Fruit fly (Drosophila melanogaster) whole organism, embryonic: ENCODE results near the gene Acp26Ab.
A peak's percentile ranks its signal among the peaks of the same experiment; 100 is the strongest.

Experiments
- Bdp1 ChIP-seq: fragments of 200-800 bp; sonication (Bioruptor generic); optimal IDR thresholded peaks from 3 replicates; lab custom pipeline; 2016; ENCODE audit warnings: missing biosample characterization, missing genetic modification characterization
- Bteb2 ChIP-seq: fragments of 200-800 bp; sonication (Bioruptor generic); optimal IDR thresholded peaks from 2 replicates; lab custom pipeline; 2016; ENCODE audit warnings: missing biosample characterization, missing genetic modification characterization
- C15 ChIP-seq: fragments of 200-800 bp; sonication (Bioruptor generic); IDR thresholded peaks from 3 replicates; pipeline ENCODE4 v1.3.6; 2022; ENCODE audit warnings: missing biosample characterization, missing genetic modification characterization
- CG10654 ChIP-seq: fragments of 200-800 bp; sonication (Bioruptor generic); optimal IDR thresholded peaks from 2 replicates; lab custom pipeline; 2016; ENCODE audit warnings: missing biosample characterization, missing genetic modification characterization
- CG12942 ChIP-seq: fragments of 200-800 bp; sonication (Bioruptor generic); optimal IDR thresholded peaks from 3 replicates; lab custom pipeline; 2016; ENCODE audit warnings: missing biosample characterization, missing genetic modification characterization
- CG14667 ChIP-seq: fragments of 200-800 bp; sonication (Bioruptor generic); IDR thresholded peaks from 2 replicates; pipeline ENCODE4 v1.3.6; 2022; ENCODE audit warnings: missing biosample characterization, missing genetic modification characterization
- CG14710 ChIP-seq: fragments of 200-800 bp; sonication (Bioruptor generic); optimal IDR thresholded peaks from 3 replicates; lab custom pipeline; 2019; ENCODE audit warnings: missing biosample characterization, mild to moderate bottlenecking, missing genetic modification characterization, moderate library complexity
- CG15269 ChIP-seq: fragments of 200-800 bp; sonication (Bioruptor generic); optimal IDR thresholded peaks from 2 replicates; lab custom pipeline; 2018; ENCODE audit warnings: missing biosample characterization, mild to moderate bottlenecking, missing genetic modification characterization, moderate library complexity
- CG1647 ChIP-seq: fragments of 200-800 bp; sonication (Bioruptor generic); optimal IDR thresholded peaks from 3 replicates; lab custom pipeline; 2016; ENCODE audit warnings: missing biosample characterization, missing genetic modification characterization
- CG16779 ChIP-seq: fragments of 200-800 bp; sonication (Bioruptor generic); IDR thresholded peaks from 2 replicates; pipeline ENCODE4 v1.3.6; 2022; ENCODE audit warnings: missing biosample characterization, missing genetic modification characterization
- CG17612 ChIP-seq: fragments of 200-800 bp; sonication (Bioruptor generic); IDR thresholded peaks from 2 replicates; pipeline ENCODE4 v1.3.6; 2022; ENCODE audit warnings: missing biosample characterization, missing genetic modification characterization
- CG17802 ChIP-seq: fragments of 200-800 bp; sonication (Bioruptor generic); optimal IDR thresholded peaks from 2 replicates; lab custom pipeline; 2018; ENCODE audit warnings: missing biosample characterization, mild to moderate bottlenecking, missing genetic modification characterization, moderate library complexity
- CG2116 ChIP-seq: fragments of 200-800 bp; sonication (Bioruptor generic); optimal IDR thresholded peaks from 3 replicates; lab custom pipeline; 2018; ENCODE audit warnings: missing biosample characterization, mild to moderate bottlenecking, missing genetic modification characterization
- CG2120 ChIP-seq: fragments of 200-800 bp; sonication (Bioruptor generic); optimal IDR thresholded peaks from 3 replicates; lab custom pipeline; 2016; ENCODE audit warnings: missing biosample characterization, missing genetic modification characterization
- CG2678 ChIP-seq: fragments of 200-800 bp; sonication (Bioruptor generic); optimal IDR thresholded peaks from 3 replicates; lab custom pipeline; 2019; ENCODE audit warnings: missing biosample characterization, mild to moderate bottlenecking, missing genetic modification characterization, moderate library complexity
- CG2875 ChIP-seq: fragments of 200-800 bp; sonication (Bioruptor generic); optimal IDR thresholded peaks from 2 replicates; lab custom pipeline; 2017; ENCODE audit warnings: missing biosample characterization, mild to moderate bottlenecking, missing genetic modification characterization, missing genetic modification reagents
- CG2889 ChIP-seq: fragments of 200-800 bp; sonication (Bioruptor generic); IDR thresholded peaks from 3 replicates; pipeline ENCODE4 v1.3.6; 2022; ENCODE audit warnings: missing biosample characterization, missing genetic modification characterization
- CG30403 ChIP-seq: fragments of 200-800 bp; sonication (Bioruptor generic); optimal IDR thresholded peaks from 3 replicates; lab custom pipeline; 2016; ENCODE audit warnings: missing biosample characterization, missing genetic modification characterization
- CG31224 ChIP-seq: fragments of 200-800 bp; sonication (Bioruptor generic); IDR thresholded peaks from 2 replicates; pipeline ENCODE4 v1.3.6; 2022; ENCODE audit warnings: missing biosample characterization, missing genetic modification characterization
- CG31388 ChIP-seq: fragments of 200-800 bp; sonication (Bioruptor generic); optimal IDR thresholded peaks from 2 replicates; lab custom pipeline; 2016; ENCODE audit warnings: missing biosample characterization, missing genetic modification characterization
- CG31441 ChIP-seq: fragments of 200-800 bp; sonication (Bioruptor generic); IDR thresholded peaks from 2 replicates; pipeline ENCODE4 v1.3.6; 2022; ENCODE audit warnings: missing biosample characterization, missing genetic modification characterization
- CG32532 ChIP-seq: fragments of 200-800 bp; sonication (Bioruptor generic); IDR thresholded peaks from 2 replicates; pipeline ENCODE4 v1.3.6; 2022; ENCODE audit warnings: missing biosample characterization, missing genetic modification characterization
- CG4404 ChIP-seq: fragments of 200-800 bp; sonication (Bioruptor generic); IDR thresholded peaks from 2 replicates; pipeline ENCODE4 v1.3.6; 2022; ENCODE audit warnings: missing biosample characterization, missing genetic modification characterization
- CG7556 ChIP-seq: fragments of 200-800 bp; sonication (Bioruptor generic); optimal IDR thresholded peaks from 2 replicates; lab custom pipeline; 2017; ENCODE audit warnings: missing biosample characterization, mild to moderate bottlenecking, missing genetic modification characterization
- CG8944 ChIP-seq: fragments of 200-800 bp; sonication (Bioruptor generic); optimal IDR thresholded peaks from 3 replicates; lab custom pipeline; 2016; ENCODE audit warnings: missing biosample characterization, missing genetic modification characterization
- CoRest ChIP-seq: fragments of 200-800 bp; sonication (Bioruptor generic); optimal IDR thresholded peaks from 3 replicates; lab custom pipeline; 2018; ENCODE audit warnings: missing biosample characterization, mild to moderate bottlenecking, missing genetic modification characterization, moderate library complexity
- Dad ChIP-seq: fragments of 200-800 bp; sonication (Bioruptor generic); optimal IDR thresholded peaks from 3 replicates; lab custom pipeline; 2016; ENCODE audit warnings: missing biosample characterization, missing genetic modification characterization
- Dbx ChIP-seq: fragments of 200-800 bp; sonication (Bioruptor generic); IDR thresholded peaks from 3 replicates; pipeline ENCODE4 v1.3.6; 2022; ENCODE audit warnings: missing biosample characterization, missing genetic modification characterization
- Deaf1 ChIP-seq: fragments of 200-800 bp; optimal IDR thresholded peaks from 3 replicates; lab custom pipeline; 2019; ENCODE audit warnings: missing biosample characterization, mild to moderate bottlenecking, missing genetic modification characterization, moderate library complexity
- Dek ChIP-seq: fragments of 200-800 bp; sonication (Bioruptor generic); optimal IDR thresholded peaks from 3 replicates; lab custom pipeline; 2019; ENCODE audit warnings: missing biosample characterization, mild to moderate bottlenecking, missing genetic modification characterization, moderate library complexity
- E2f1 ChIP-seq: fragments of 200-800 bp; sonication (Bioruptor generic); IDR thresholded peaks from 2 replicates; pipeline ENCODE4 v1.3.6; 2022; ENCODE audit warnings: missing biosample characterization, missing genetic modification characterization
- Jarid2 ChIP-seq: fragments of 200-800 bp; sonication (Bioruptor generic); optimal IDR thresholded peaks from 3 replicates; lab custom pipeline; 2017; ENCODE audit warnings: mild to moderate bottlenecking, missing biosample characterization, missing genetic modification reagents, missing genetic modification characterization
- Opbp ChIP-seq: fragments of 200-800 bp; sonication (Bioruptor generic); IDR thresholded peaks from 3 replicates; pipeline ENCODE4 v1.3.6; 2022; ENCODE audit warnings: missing biosample characterization, missing genetic modification characterization; ENCODE audit not compliant: partially characterized antibody
- PHDP ChIP-seq: fragments of 200-800 bp; sonication (Bioruptor generic); optimal IDR thresholded peaks from 3 replicates; lab custom pipeline; 2018; ENCODE audit warnings: missing biosample characterization, mild to moderate bottlenecking, missing genetic modification characterization, moderate library complexity
- Scr ChIP-seq: fragments of 200-800 bp; sonication (Bioruptor generic); IDR thresholded peaks from 2 replicates; pipeline ENCODE4 v1.3.6; 2022; ENCODE audit warnings: missing biosample characterization, missing genetic modification characterization; ENCODE audit not compliant: partially characterized antibody
- Sox102F ChIP-seq: fragments of 200-800 bp; sonication (Bioruptor generic); optimal IDR thresholded peaks from 2 replicates; lab custom pipeline; 2018; ENCODE audit warnings: missing biosample characterization, mild to moderate bottlenecking, missing genetic modification characterization, moderate library complexity
- Ssrp ChIP-seq: fragments of 200-800 bp; sonication (Bioruptor generic); optimal IDR thresholded peaks from 2 replicates; lab custom pipeline; 2018; ENCODE audit warnings: missing biosample characterization, mild to moderate bottlenecking, missing genetic modification characterization, moderate library complexity
- az2 ChIP-seq: fragments of 200-800 bp; sonication (Bioruptor generic); optimal IDR thresholded peaks from 3 replicates; lab custom pipeline; 2016; ENCODE audit warnings: missing biosample characterization, missing genetic modification characterization
- bsh ChIP-seq, 2 experiments: fragments of 200-800 bp; sonication (Bioruptor generic); optimal IDR thresholded peaks; 2 replicates each; lab custom pipeline; 2017 to 2018; ENCODE audit warnings: mild to moderate bottlenecking in 2 of 2, missing biosample characterization in 2 of 2, missing genetic modification characterization in 2 of 2, moderate library complexity in 1 of 2
- cad ChIP-seq: fragments of >200 bp; optimal IDR thresholded peaks from 2 replicates; lab custom pipeline; 2017; ENCODE audit warnings: missing biosample characterization, missing genetic modification characterization
- dpn ChIP-seq, 2 experiments: fragments of 200-800 bp; sonication (Bioruptor generic); optimal IDR thresholded peaks; 3 replicates each; lab custom pipeline; 2016; ENCODE audit warnings: missing biosample characterization in 2 of 2, missing genetic modification characterization in 2 of 2
- fd102C ChIP-seq: fragments of 200-800 bp; sonication (Bioruptor generic); optimal IDR thresholded peaks from 2 replicates; lab custom pipeline; 2018; ENCODE audit warnings: missing biosample characterization, mild to moderate bottlenecking, missing genetic modification characterization, moderate library complexity
- her ChIP-seq: fragments of 200-800 bp; sonication (Bioruptor generic); optimal IDR thresholded peaks from 2 replicates; lab custom pipeline; 2016; ENCODE audit warnings: missing biosample characterization, missing genetic modification characterization
- odd ChIP-seq: fragments of 200-800 bp; sonication (Bioruptor generic); optimal IDR thresholded peaks from 2 replicates; lab custom pipeline; 2017; ENCODE audit warnings: missing biosample characterization, mild to moderate bottlenecking, missing genetic modification characterization
- pan ChIP-seq, 4 experiments: fragments of >200 bp in 3 of 4; fragments of 200-800 bp in 1 of 4; sonication (Bioruptor generic) in 1 of 4; optimal IDR thresholded peaks in 3 of 4; IDR thresholded peaks in 1 of 4; 2 replicates each; pipeline versions ENCODE4 v1.3.6 to Lab custom; 2017 to 2022; ENCODE audit warnings: missing biosample characterization in 2 of 4, missing genetic modification characterization in 2 of 4, mixed read lengths in 1 of 4
- slou ChIP-seq: fragments of 200-800 bp; sonication (Bioruptor generic); optimal IDR thresholded peaks from 3 replicates; lab custom pipeline; 2016; ENCODE audit warnings: missing biosample characterization, missing genetic modification characterization
- sob ChIP-seq: fragments of 200-800 bp; sonication (Bioruptor generic); IDR thresholded peaks from 2 replicates; pipeline ENCODE4 v1.3.6; 2022; ENCODE audit warnings: missing biosample characterization, missing genetic modification characterization

The Acp26Ab gene

DNA sequence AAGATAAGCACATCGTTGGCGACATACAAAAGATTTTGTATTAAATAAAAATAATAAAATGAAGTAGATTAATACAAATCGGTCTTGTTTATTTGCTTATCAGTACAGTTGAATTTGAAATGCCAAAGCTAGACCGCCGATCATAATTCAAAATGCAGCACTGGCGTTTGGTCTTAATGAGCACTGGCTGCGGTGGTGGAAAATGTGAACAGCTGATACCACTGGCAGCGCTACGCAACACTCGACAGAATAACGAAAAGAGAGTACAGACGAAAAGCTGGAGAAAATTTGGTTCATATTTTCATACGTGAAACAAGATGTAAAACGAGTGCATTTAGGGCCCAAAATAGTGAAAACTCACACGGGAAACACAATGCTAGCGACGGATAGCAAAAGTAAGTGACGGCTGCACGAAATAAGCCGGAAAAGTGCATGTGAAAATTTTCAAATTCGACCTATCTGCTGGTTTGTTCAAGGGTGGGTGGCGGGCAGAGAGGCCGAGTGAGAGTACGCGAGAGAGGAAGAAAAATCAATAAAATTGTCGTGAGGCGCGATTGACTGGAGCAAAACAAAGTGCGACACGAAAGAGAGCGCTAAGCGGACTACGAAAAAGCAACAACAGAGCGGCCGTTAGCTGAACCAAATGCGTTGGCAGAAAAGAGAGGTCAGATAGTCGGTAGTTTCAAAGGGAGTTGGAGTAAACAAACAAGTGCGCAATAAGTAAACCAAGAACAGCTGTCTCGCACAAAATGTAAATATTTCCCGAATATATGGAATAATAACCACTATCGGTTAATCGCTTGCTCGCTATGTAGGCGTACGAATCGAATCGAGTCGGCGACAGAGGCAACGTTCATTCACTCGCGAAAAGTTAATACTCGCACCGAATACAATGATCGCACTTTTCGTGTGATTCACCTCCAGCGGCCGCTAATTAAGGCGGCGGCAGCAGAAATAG lies 14.5 kb upstream of the Acp26Ab start, which contains the start of gene bchs (continued):
- TF ChIP-seq CG31388 (peak; percentile 12), CG1647 (GFP tag; lab: Kevin White, UChicago) (peak; percentile 73), odd (GFP tag; lab: Kevin White, UChicago) (peak; percentile 96), CG30403 (peak; percentile 22), Dbx (GFP tag; lab: Robert Waterston, UW) (peak; percentile 76; the same call in 2 of the 3 replicates), dpn (GFP tag; optimal IDR thresholded peaks at IDR 0.05; lab: Kevin White, UChicago) (peak; percentile 74 to 83), CG7556 (GFP tag; lab: Kevin White, UChicago) (peak; percentile 90), CoRest (tag; lab: Kevin White, UChicago) (peak; percentile 65), PHDP (peak; percentile 92), CG2678 (tag; lab: Kevin White, UChicago) (peak; percentile 90), CG17802 (tag; lab: Kevin White, UChicago) (peak; percentile 62), CG4404 (GFP tag; lab: Robert Waterston, UW) (no peak), CG14667 (GFP tag; lab: Robert Waterston, UW) (no peak), CG32532 (peak; percentile 42; the same call in 1 of the 2 replicates), CG2120 (GFP tag; lab: Kevin White, UChicago) (peak; percentile 67), Jarid2 (GFP tag; lab: Kevin White, UChicago) (peak; percentile 79), sob (peak; percentile 84), CG15269 (tag; lab: Kevin White, UChicago) (no peak), CG14710 (tag; lab: Kevin White, UChicago) (peak; percentile 76), CG16779 (GFP tag; lab: Robert Waterston, UW) (peak; percentile 64; the same call in 1 of the 2 replicates), cad (GFP tag; lab: Kevin White, UChicago) (no peak), Bdp1 (GFP tag; lab: Kevin White, UChicago) (peak; percentile 79), CG2875 (GFP tag; lab: Kevin White, UChicago) (peak; percentile 99), fd102C (peak; percentile 79), Deaf1 (tag; lab: Kevin White, UChicago) (peak; percentile 65), CG2889 (GFP tag; lab: Robert Waterston, UW) (no peak), Scr (GFP tag; lab: Robert Waterston, UW) (peak; percentile 38; the same call in 1 of the 2 replicates), Ssrp (no peak), CG12942 (GFP tag; lab: Kevin White, UChicago) (peak; percentile 85), pan (optimal IDR thresholded peaks at IDR 0.05; lab: Kevin White, UChicago) (peak in 1 of 2 experiments; percentile 2), pan (GFP tag; optimal IDR thresholded peaks at IDR 0.05 in 1 of 2, IDR thresholded peaks at IDR 0.05 in 1 of 2) (peak in 1 of 2 experiments; percentile 94), CG8944 (GFP tag; lab: Kevin White, UChicago) (peak; percentile 70), E2f1 (peak; percentile 38; the same call in 1 of the 2 replicates), Dek (tag; lab: Kevin White, UChicago) (peak; percentile 77), bsh (GFP tag; optimal IDR thresholded peaks at IDR 0.05; lab: Kevin White, UChicago) (peak in 1 of 2 experiments; percentile 91), Bteb2 (GFP tag; lab: Kevin White, UChicago) (peak; percentile 79), Opbp (GFP tag; lab: Robert Waterston, UW) (peak; percentile 44; the same call in 2 of the 3 replicates), CG2116 (GFP tag; lab: Kevin White, UChicago) (peak; percentile 100), CG31441 (GFP tag; lab: Robert Waterston, UW) (no peak), CG17612 (peak; percentile 39; the same call in 1 of the 2 replicates), her (GFP tag; lab: Kevin White, UChicago) (peak; percentile 90), CG31224 (GFP tag; lab: Robert Waterston, UW) (peak; percentile 54), Dad (GFP tag; lab: Kevin White, UChicago) (peak; percentile 73), Sox102F (GFP tag; lab: Kevin White, UChicago) (peak; percentile 81), CG10654 (GFP tag; lab: Kevin White, UChicago) (peak; percentile 79), slou (no peak), az2 (peak; percentile 42), C15 (GFP tag; lab: Robert Waterston, UW) (peak; percentile 57; the same call in 1 of the 3 replicates)
